Fruit fly (Drosophila melanogaster): ENCODE data around the gene CG10077.

Gene CG10077

dm6 chr3L:6964488-6965152 is 8.9 kb upstream of the CG10077 start, which contains the start of gene sgl (continued):
- TF ChIP-seq Abd-B (GFP tag; optimal IDR thresholded peaks at IDR 0.05) (no peak), CG15011 (GFP tag; optimal IDR thresholded peaks at IDR 0.05) (no peak), CG11247 (GFP tag; IDR thresholded peaks at IDR 0.05) (peak; percentile 36; the same call in 1 of the 2 replicates), sr (GFP tag; IDR thresholded peaks at IDR 0.05) (no peak), eyg (GFP tag; optimal IDR thresholded peaks at IDR 0.05) (peak; percentile 22), Vsx1 (GFP tag; optimal IDR thresholded peaks at IDR 0.05) (no peak), Camta (GFP tag; optimal IDR thresholded peaks at IDR 0.05) (peak; percentile 56), CG2120 (GFP tag; optimal IDR thresholded peaks at IDR 0.05) (peak; percentile 51), Nf-YB (GFP tag; optimal IDR thresholded peaks at IDR 0.05) (peak; percentile 99), dm (GFP tag; optimal IDR thresholded peaks at IDR 0.05) (peak; percentile 65), CG4617 (GFP tag; optimal IDR thresholded peaks at IDR 0.05; ENCODE audit: borderline replicate concordance) (no peak), chinmo (GFP tag; IDR thresholded peaks at IDR 0.05; ENCODE audit: partially characterized antibody) (peak; percentile 93; the same call in 3 of the 4 replicates), Gug (GFP tag; IDR thresholded peaks at IDR 0.05) (peak; percentile 54; the same call in 2 of the 4 replicates), Sry-β (GFP tag; optimal IDR thresholded peaks at IDR 0.05) (peak; percentile 50), CG8478 (optimal IDR thresholded peaks at IDR 0.05) (no peak), gt (GFP tag; IDR thresholded peaks at IDR 0.05) (no peak), CG10209 (GFP tag; optimal IDR thresholded peaks at IDR 0.05) (no peak), Max (GFP tag; optimal IDR thresholded peaks at IDR 0.05) (no peak), CG12744 (GFP tag; optimal IDR thresholded peaks at IDR 0.05) (peak; percentile 0), CG34376 (GFP tag; optimal IDR thresholded peaks at IDR 0.05) (peak; percentile 77), sc (optimal IDR thresholded peaks at IDR 0.05) (no peak), sc (GFP tag; optimal IDR thresholded peaks at IDR 0.05) (no peak), sob (GFP tag; IDR thresholded peaks at IDR 0.05) (peak; percentile 63; the same call in 1 of the 2 replicates), CG6854 (GFP tag; optimal IDR thresholded peaks at IDR 0.05) (peak; percentile 13), toy (GFP tag; IDR thresholded peaks at IDR 0.05) (no peak), CG12104 (GFP tag; optimal IDR thresholded peaks at IDR 0.05) (no peak), CG33557 (GFP tag; optimal IDR thresholded peaks at IDR 0.05) (peak; percentile 12), en (GFP tag; optimal IDR thresholded peaks at IDR 0.05) (no peak), CrebB (tag; optimal IDR thresholded peaks at IDR 0.05) (peak; percentile 22), Meics (GFP tag; optimal IDR thresholded peaks at IDR 0.05) (peak; percentile 2), CG12299 (tag; optimal IDR thresholded peaks at IDR 0.05) (no peak), disco-r (GFP tag; optimal IDR thresholded peaks at IDR 0.05) (no peak), insv (GFP tag; optimal IDR thresholded peaks at IDR 0.05) (peak; percentile 41 to 93), shn (GFP tag; optimal IDR thresholded peaks at IDR 0.05) (peak; percentile 10), ci (GFP tag; IDR thresholded peaks at IDR 0.05) (peak; percentile 76), caup (GFP tag; optimal IDR thresholded peaks at IDR 0.05; ENCODE audit: severe bottlenecking) (peak; percentile 60), row (GFP tag; IDR thresholded peaks at IDR 0.05) (peak; percentile 83), gcm (GFP tag; optimal IDR thresholded peaks at IDR 0.05) (peak; percentile 56), CG18764 (GFP tag; optimal IDR thresholded peaks at IDR 0.05) (no peak), wdn (GFP tag; IDR thresholded peaks at IDR 0.05) (no peak), Ets65A (GFP tag) (peak; percentile 43), CG14965 (GFP tag; optimal IDR thresholded peaks at IDR 0.05; ENCODE audit: borderline replicate concordance) (no peak), CG17328 (GFP tag; IDR thresholded peaks at IDR 0.05) (0 out of 2 replicates have a peak, but pooled peaks have one; percentile 11), MTF-1 (GFP tag; optimal IDR thresholded peaks at IDR 0.05; ENCODE audit: borderline replicate concordance) (peak; percentile 56), CG4707 (GFP tag; optimal IDR thresholded peaks at IDR 0.05) (peak; percentile 3), klu (GFP tag; IDR thresholded peaks at IDR 0.05) (no peak), Drgx (GFP tag; IDR thresholded peaks at IDR 0.05) (peak; percentile 72), Neu2 (GFP tag; optimal IDR thresholded peaks at IDR 0.05; ENCODE audit: borderline replicate concordance) (no peak), ro (GFP tag; IDR thresholded peaks at IDR 0.05) (no peak), CG7745 (tag; optimal IDR thresholded peaks at IDR 0.05) (no peak)

Data from whole organism, embryonic.